Worm (Caenorhabditis elegans) whole organism, L2 larva: ENCODE measurements around the gene M199.134.

Experiments
- alr-1 ChIP-seq: fragments of 150-350 bp; optimal IDR thresholded peaks from 2 replicates; lab custom pipeline; 2014; ENCODE audit warnings: missing biosample characterization, missing genetic modification characterization
- ama-1 ChIP-seq: fragments of 150-350 bp; optimal IDR thresholded peaks from 2 replicates; lab custom pipeline; 2018; ENCODE audit warnings: inconsistent platforms
- ceh-82 ChIP-seq: fragments of 150-350 bp; optimal IDR thresholded peaks from 2 replicates; lab custom pipeline; 2014; ENCODE audit warnings: missing biosample characterization, missing genetic modification characterization
- egl-27 ChIP-seq: sonication (generic microtip); optimal IDR thresholded peaks from 3 replicates; lab custom pipeline; 2017; ENCODE audit warnings: missing biosample characterization, missing genetic modification reagents, missing genetic modification characterization
- elt-3 ChIP-seq: sonication (generic microtip); optimal IDR thresholded peaks from 2 replicates; lab custom pipeline; 2017; ENCODE audit warnings: missing biosample characterization, missing genetic modification characterization
- lin-39 ChIP-seq: fragments of 150-350 bp; optimal IDR thresholded peaks from 2 replicates; lab custom pipeline; 2014; ENCODE audit warnings: missing biosample characterization, missing genetic modification reagents, missing genetic modification characterization
- lsy-2 ChIP-seq, 2 experiments: fragments of 150-350 bp in 1 of 2; sonication (generic microtip) in 1 of 2; optimal IDR thresholded peaks; 2 replicates each; lab custom pipeline; 2014 to 2017; ENCODE audit warnings: missing biosample characterization in 2 of 2, missing genetic modification characterization in 2 of 2
- nhr-11 ChIP-seq: fragments of 150-350 bp; optimal IDR thresholded peaks from 2 replicates; lab custom pipeline; 2014; ENCODE audit warnings: missing biosample characterization, missing genetic modification characterization
- nhr-25 ChIP-seq: fragments of 150-350 bp; sonication (generic microtip); optimal IDR thresholded peaks from 3 replicates; lab custom pipeline; 2014; ENCODE audit warnings: missing biosample characterization, missing genetic modification characterization
- nhr-77 ChIP-seq: fragments of 150-350 bp; optimal IDR thresholded peaks from 2 replicates; lab custom pipeline; 2014; ENCODE audit warnings: missing biosample characterization, missing genetic modification characterization
- snpc-4 ChIP-seq: fragments of 150-350 bp; optimal IDR thresholded peaks from 2 replicates; lab custom pipeline; 2014; ENCODE audit warnings: missing biosample characterization, missing genetic modification characterization
- zag-1 ChIP-seq: fragments of 150-350 bp; optimal IDR thresholded peaks from 2 replicates; lab custom pipeline; 2014; ENCODE audit warnings: missing biosample characterization, missing genetic modification characterization

ce11 chrIV:15120746-15121145 lies 7.7 kb upstream of the M199.134 start, which contains the start of gene clec-189:
- TF ChIP-seq nhr-77 (no peak), ama-1 (lab: Kevin White, UChicago) (no peak), egl-27 (no peak), ceh-82 (no peak), lin-39 (tag; lab: Kevin White, UChicago) (no peak), elt-3 (tag; lab: Kevin White, UChicago) (no peak), alr-1 (no peak), lsy-2 (tag; optimal IDR thresholded peaks at IDR 0.05; lab: Kevin White, UChicago) (no peak), snpc-4 (tag; lab: Kevin White, UChicago) (no peak), nhr-11 (tag; lab: Kevin White, UChicago) (no peak), zag-1 (tag; lab: Kevin White, UChicago) (no peak), nhr-25 (no peak)
